Worm (Caenorhabditis elegans) whole organism, mixed stage, embryonic: ENCODE measurements around the gene nmr-1.

Experiments used
- M03D4.4 ChIP-seq: sonication (generic microtip); optimal IDR thresholded peaks from 2 replicates; lab custom pipeline; 2017; ENCODE audit warnings: mild to moderate bottlenecking, missing genetic modification characterization, missing compliant biosample characterization
- blmp-1 ChIP-seq: fragments of 150-350 bp; optimal IDR thresholded peaks from 2 replicates; lab custom pipeline; 2014; ENCODE audit warnings: missing biosample characterization, missing genetic modification characterization
- ceh-39 ChIP-seq: fragments of 150-350 bp; optimal IDR thresholded peaks from 2 replicates; lab custom pipeline; 2014; ENCODE audit warnings: missing biosample characterization, missing genetic modification characterization
- ceh-43 ChIP-seq: fragments of 200-800 bp; sonication (Bioruptor generic); optimal IDR thresholded peaks from 2 replicates; lab custom pipeline; 2018; ENCODE audit warnings: mild to moderate bottlenecking, missing genetic modification characterization, moderate library complexity, missing compliant biosample characterization
- ceh-83 ChIP-seq: fragments of 200-800 bp; sonication (Bioruptor generic); optimal IDR thresholded peaks from 2 replicates; lab custom pipeline; 2018; ENCODE audit warnings: mild to moderate bottlenecking, missing genetic modification characterization, missing compliant biosample characterization
- ces-1 ChIP-seq: fragments of 150-350 bp; optimal IDR thresholded peaks from 2 replicates; lab custom pipeline; 2014; ENCODE audit warnings: missing biosample characterization, missing genetic modification reagents, missing genetic modification characterization
- cnd-1 ChIP-seq: fragments of 200-800 bp; sonication (Bioruptor generic); optimal IDR thresholded peaks from 2 replicates; lab custom pipeline; 2018; ENCODE audit warnings: mild to moderate bottlenecking, missing genetic modification characterization, missing compliant biosample characterization
- elt-1 ChIP-seq: sonication (generic microtip); optimal IDR thresholded peaks from 2 replicates; lab custom pipeline; 2017; ENCODE audit warnings: missing genetic modification characterization, mild to moderate bottlenecking, missing compliant biosample characterization, antibody characterized with exemption, moderate library complexity, borderline replicate concordance; ENCODE audit not compliant: insufficient read depth
- elt-3 ChIP-seq: fragments of 150-350 bp; optimal IDR thresholded peaks from 2 replicates; lab custom pipeline; 2014; ENCODE audit warnings: missing biosample characterization, missing genetic modification characterization
- ham-2 ChIP-seq: fragments of 200-800 bp; sonication (Bioruptor generic); optimal IDR thresholded peaks from 2 replicates; lab custom pipeline; 2018; ENCODE audit warnings: mild to moderate bottlenecking, missing genetic modification characterization, missing compliant biosample characterization
- lin-13 ChIP-seq: fragments of 150-350 bp; optimal IDR thresholded peaks from 2 replicates; lab custom pipeline; 2014; ENCODE audit warnings: missing biosample characterization, missing genetic modification characterization
- lin-32 ChIP-seq: fragments of 200-800 bp; sonication (Bioruptor generic); optimal IDR thresholded peaks from 2 replicates; lab custom pipeline; 2018; ENCODE audit warnings: mild to moderate bottlenecking, missing genetic modification characterization, missing compliant biosample characterization
- lsy-2 ChIP-seq: fragments of 150-350 bp; optimal IDR thresholded peaks from 2 replicates; lab custom pipeline; 2014; ENCODE audit warnings: missing biosample characterization, missing genetic modification characterization
- mab-5 ChIP-seq: fragments of 150-350 bp; optimal IDR thresholded peaks from 2 replicates; lab custom pipeline; 2014; ENCODE audit warnings: missing biosample characterization, missing genetic modification characterization
- mep-1 ChIP-seq: fragments of 150-350 bp; optimal IDR thresholded peaks from 2 replicates; lab custom pipeline; 2017; ENCODE audit warnings: missing biosample characterization, missing genetic modification reagents, missing genetic modification characterization, inconsistent platforms
- mls-2 ChIP-seq: sonication (generic microtip); optimal IDR thresholded peaks from 2 replicates; lab custom pipeline; 2016; ENCODE audit warnings: mild to moderate bottlenecking, missing genetic modification characterization, moderate library complexity, missing compliant biosample characterization
- nhr-12 ChIP-seq: fragments of 150-350 bp; optimal IDR thresholded peaks from 2 replicates; lab custom pipeline; 2014; ENCODE audit warnings: missing biosample characterization, missing genetic modification characterization
- nhr-2 ChIP-seq: fragments of 150-350 bp; optimal IDR thresholded peaks from 2 replicates; lab custom pipeline; 2014; ENCODE audit warnings: missing biosample characterization, missing genetic modification characterization
- nhr-237 ChIP-seq: fragments of 150-350 bp; optimal IDR thresholded peaks from 2 replicates; lab custom pipeline; 2014; ENCODE audit warnings: missing biosample characterization, missing genetic modification characterization
- nhr-76 ChIP-seq: sonication (generic microtip); optimal IDR thresholded peaks from 2 replicates; lab custom pipeline; 2017; ENCODE audit warnings: missing biosample characterization, missing genetic modification characterization
- pha-4 ChIP-seq: fragments of 150-350 bp; optimal IDR thresholded peaks from 2 replicates; lab custom pipeline; 2018; ENCODE audit warnings: missing biosample characterization, missing genetic modification reagents, missing genetic modification characterization
- sem-2 ChIP-seq: fragments of 200-800 bp; sonication (Bioruptor generic); optimal IDR thresholded peaks from 2 replicates; lab custom pipeline; 2018; ENCODE audit warnings: mild to moderate bottlenecking, missing genetic modification characterization, missing compliant biosample characterization
- snpc-4 ChIP-seq: fragments of 150-350 bp; optimal IDR thresholded peaks from 2 replicates; lab custom pipeline; 2014; ENCODE audit warnings: missing biosample characterization, missing genetic modification characterization
- sptf-1 ChIP-seq: sonication (generic microtip); optimal IDR thresholded peaks from 2 replicates; lab custom pipeline; 2017; ENCODE audit warnings: mild to moderate bottlenecking, missing genetic modification characterization, moderate library complexity, missing compliant biosample characterization
- tbx-8 ChIP-seq: fragments of 200-800 bp; sonication (Bioruptor generic); optimal IDR thresholded peaks from 2 replicates; lab custom pipeline; 2018; ENCODE audit warnings: mild to moderate bottlenecking, missing genetic modification characterization, moderate library complexity, missing compliant biosample characterization
- unc-120 ChIP-seq: sonication (generic microtip); optimal IDR thresholded peaks from 2 replicates; lab custom pipeline; 2017; ENCODE audit warnings: missing genetic modification characterization, missing compliant biosample characterization; ENCODE audit not compliant: poor library complexity, severe bottlenecking
- unc-62 ChIP-seq: fragments of 150-350 bp; optimal IDR thresholded peaks from 2 replicates; lab custom pipeline; 2014; ENCODE audit warnings: missing biosample characterization, missing genetic modification reagents, missing genetic modification characterization
- zip-8 ChIP-seq: fragments of 150-350 bp; optimal IDR thresholded peaks from 2 replicates; lab custom pipeline; 2014; ENCODE audit warnings: missing biosample characterization, missing genetic modification characterization
- ztf-11 ChIP-seq: fragments of 150-350 bp; optimal IDR thresholded peaks from 2 replicates; lab custom pipeline; 2014; ENCODE audit warnings: missing biosample characterization, missing genetic modification characterization

nmr-1 gene

DNA sequence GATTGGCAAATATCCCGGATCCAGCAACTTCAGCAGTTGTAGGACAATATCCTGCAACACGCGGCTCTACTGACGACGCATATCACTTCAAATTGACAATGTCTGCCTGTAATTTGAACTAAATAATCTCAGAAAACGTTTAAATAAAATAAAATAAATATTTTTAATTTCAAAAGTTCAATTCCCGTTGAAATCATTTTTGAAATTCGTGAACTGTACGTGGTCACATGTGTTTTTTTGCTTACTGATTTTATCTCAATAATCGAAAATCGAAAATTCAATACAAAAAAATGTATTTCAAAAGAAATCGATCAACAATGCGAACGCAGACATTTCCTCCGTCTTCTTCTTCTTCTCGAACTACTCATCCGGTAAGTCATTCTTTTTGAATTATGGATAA lies 8.8 kb downstream of the nmr-1 start, which contains the start of gene F07F6.1:
TSS of gene F07F6.1 (plus strand) at position 301 of the 400 bp plus-strand sequence.
- TF ChIP-seq mep-1 (tag; lab: Kevin White, UChicago), result no peak
- TF ChIP-seq sem-2 (GFP tag; lab: Kevin White, UChicago), result no peak
- no peak for TF ChIP-seq ceh-83

ce11 chrII:5436833-5437232 lies 9.6 kb downstream of the nmr-1 start, which contains the start of gene dct-5:
dct-5 (minus strand) TSS chrII:5436933.
- TF ChIP-seq zip-8 (tag; lab: Kevin White, UChicago), result no peak
- no peak for TF ChIP-seq nhr-2 (tag; lab: Kevin White, UChicago)
- no peak for TF ChIP-seq ceh-83
- TF ChIP-seq tbx-8 (GFP tag; lab: Kevin White, UChicago), result no peak
- TF ChIP-seq nhr-12 (tag; lab: Kevin White, UChicago), result no peak
- TF ChIP-seq snpc-4 (tag; lab: Kevin White, UChicago), result no peak
- TF ChIP-seq ceh-43 (GFP tag; lab: Kevin White, UChicago), result no peak
- no peak for TF ChIP-seq mep-1 (tag; lab: Kevin White, UChicago)
- TF ChIP-seq M03D4.4 (tag; lab: Kevin White, UChicago), result no peak
- no peak for TF ChIP-seq elt-1
- TF ChIP-seq, all 35 proteins: peak for 0

- no peak for TF ChIP-seq mls-2 (tag; lab: Kevin White, UChicago)
- no peak for TF ChIP-seq sem-2 (GFP tag; lab: Kevin White, UChicago)
- TF ChIP-seq blmp-1 (tag; lab: Kevin White, UChicago), result no peak
- no peak for TF ChIP-seq tbx-8 (GFP tag; lab: Kevin White, UChicago)
- no peak for TF ChIP-seq ztf-11
- TF ChIP-seq, all 35 proteins: peak for 0
Measured at ce11 chrII:5433069-5433468, 13.3 kb downstream of the nmr-1 start, which contains the start of gene srx-114. srx-114 (minus strand) TSS chrII:5433169.

- TF ChIP-seq ceh-83 (peak; percentile 19), ceh-43 (GFP tag; lab: Kevin White, UChicago) (no peak), mep-1 (tag; lab: Kevin White, UChicago) (peak; percentile 7), tbx-8 (GFP tag; lab: Kevin White, UChicago) (no peak), sem-2 (GFP tag; lab: Kevin White, UChicago) (no peak), ham-2 (peak; percentile 0)
- TF ChIP-seq, all 35 proteins: peak for 3
Measured at ce11 chrII:5429522-5430257, 16.7 kb downstream of the nmr-1 start, which contains the start of the genes F07F6.4 and F07F6.2. F07F6.4 (minus strand) TSS chrII:5429572. F07F6.2 (plus strand) TSS chrII:5430207.

ce11 chrII:5426470-5426869 lies 19.9 kb downstream of the nmr-1 start:
- no peak for TF ChIP-seq sem-2 (GFP tag; lab: Kevin White, UChicago)
- TF ChIP-seq nhr-2 (tag; lab: Kevin White, UChicago), result no peak
- no peak for TF ChIP-seq lsy-2 (tag; lab: Kevin White, UChicago)
- no peak for TF ChIP-seq ceh-39
- no peak for TF ChIP-seq mep-1 (tag; lab: Kevin White, UChicago)
- no peak for TF ChIP-seq nhr-237
- TF ChIP-seq tbx-8 (GFP tag; lab: Kevin White, UChicago), result no peak
- TF ChIP-seq lin-13, result no peak
- no peak for TF ChIP-seq pha-4 (tag; lab: Kevin White, UChicago)
- TF ChIP-seq, all 35 proteins: peak for 0

DNA sequence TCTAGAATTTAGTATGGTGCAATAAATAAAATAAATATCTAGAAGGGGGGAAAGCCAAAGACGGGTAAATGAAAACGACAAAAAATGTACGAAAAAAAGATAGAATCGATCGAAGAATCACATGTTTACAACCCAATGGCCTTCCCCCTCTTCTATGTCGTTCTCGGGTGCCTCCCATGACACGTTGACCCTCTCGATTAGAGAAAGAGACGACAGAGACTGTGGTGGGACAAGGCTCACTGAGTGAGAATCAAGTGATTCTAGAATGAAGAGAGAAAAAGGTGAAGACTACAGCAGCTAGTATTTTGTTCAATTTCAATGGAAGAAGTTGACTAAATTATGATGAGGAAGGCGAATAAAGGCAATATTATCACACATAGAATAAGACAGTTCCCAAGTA lies 20.4 kb downstream of the nmr-1 start:
- peak; percentile 33 for TF ChIP-seq pha-4 (tag; lab: Kevin White, UChicago)
- TF ChIP-seq sptf-1 (tag; lab: Kevin White, UChicago), result peak; percentile 38
- TF ChIP-seq cnd-1 (tag; lab: Kevin White, UChicago), result no peak
- peak; percentile 3 for TF ChIP-seq mep-1 (tag; lab: Kevin White, UChicago)
- peak; percentile 29 for TF ChIP-seq unc-120
- peak; percentile 18 for TF ChIP-seq ceh-39
- no peak for TF ChIP-seq ces-1 (GFP tag; lab: Kevin White, UChicago)
- TF ChIP-seq unc-62, result peak; percentile 39

ce11 chrII:5425633-5426032 lies 20.8 kb downstream of the nmr-1 start, which contains the start of gene F07F6.8:
F07F6.8 (minus strand) TSS chrII:5425733.
- TF ChIP-seq M03D4.4 (tag; lab: Kevin White, UChicago) (no peak), mab-5 (no peak), ztf-11 (no peak), zip-8 (tag; lab: Kevin White, UChicago) (no peak), elt-3 (tag; lab: Kevin White, UChicago) (no peak), mep-1 (tag; lab: Kevin White, UChicago) (no peak), nhr-76 (no peak), unc-120 (no peak), unc-62 (no peak), lin-32 (GFP tag; lab: Kevin White, UChicago) (no peak), lsy-2 (tag; lab: Kevin White, UChicago) (no peak)
- TF ChIP-seq, all 35 proteins: peak for 0
